Fruit fly (Drosophila melanogaster) whole organism, embryonic: ENCODE results near the gene CG13081.

Source experiments
- Atf6 ChIP-seq: fragments of 200-800 bp; sonication (Bioruptor generic); IDR thresholded peaks from 2 replicates; pipeline ENCODE4 v1.3.6; 2022; ENCODE audit warnings: missing biosample characterization, missing genetic modification characterization
- Awh ChIP-seq: fragments of 200-800 bp; sonication (Bioruptor generic); IDR thresholded peaks from 2 replicates; pipeline ENCODE4, ENCODE4 v1.3.6; 2022; ENCODE audit warnings: missing biosample characterization, missing genetic modification characterization
- Bgb ChIP-seq: fragments of 200-800 bp; sonication (Bioruptor generic); IDR thresholded peaks from 2 replicates; pipeline ENCODE4 v1.3.6; 2022; ENCODE audit warnings: missing biosample characterization, missing genetic modification characterization; ENCODE audit not compliant: partially characterized antibody
- Bteb2 ChIP-seq: fragments of 200-800 bp; sonication (Bioruptor generic); optimal IDR thresholded peaks from 2 replicates; lab custom pipeline; 2016; ENCODE audit warnings: missing biosample characterization, missing genetic modification characterization
- CG10462 ChIP-seq: fragments of 200-800 bp; sonication (Bioruptor generic); optimal IDR thresholded peaks from 2 replicates; lab custom pipeline; 2016; ENCODE audit warnings: missing biosample characterization, missing genetic modification characterization
- CG11504 ChIP-seq: fragments of 200-800 bp; sonication (Bioruptor generic); optimal IDR thresholded peaks from 3 replicates; lab custom pipeline; 2019; ENCODE audit warnings: missing biosample characterization, mild to moderate bottlenecking, missing genetic modification characterization, moderate library complexity
- CG12299 ChIP-seq: fragments of 200-800 bp; sonication (Bioruptor generic); optimal IDR thresholded peaks from 2 replicates; lab custom pipeline; 2018; ENCODE audit warnings: missing biosample characterization, mild to moderate bottlenecking, missing genetic modification characterization
- CG12659 ChIP-seq: fragments of 200-800 bp; sonication (Bioruptor generic); optimal IDR thresholded peaks from 3 replicates; lab custom pipeline; 2017; ENCODE audit warnings: mild to moderate bottlenecking, missing biosample characterization, missing genetic modification reagents, missing genetic modification characterization
- CG14014 ChIP-seq: fragments of 200-800 bp; sonication (Bioruptor generic); IDR thresholded peaks from 2 replicates; pipeline ENCODE4 v1.3.6; 2022; ENCODE audit warnings: missing biosample characterization, missing genetic modification characterization
- CG14965 ChIP-seq: fragments of 200-800 bp; sonication (Bioruptor generic); optimal IDR thresholded peaks from 2 replicates; lab custom pipeline; 2016; ENCODE audit warnings: missing biosample characterization, missing genetic modification characterization, borderline replicate concordance
- CG15011 ChIP-seq: fragments of 200-800 bp; sonication (Bioruptor generic); optimal IDR thresholded peaks from 3 replicates; lab custom pipeline; 2018; ENCODE audit warnings: missing biosample characterization, mild to moderate bottlenecking, missing genetic modification characterization
- CG1529 ChIP-seq: fragments of 200-800 bp; sonication (Bioruptor generic); optimal IDR thresholded peaks from 3 replicates; lab custom pipeline; 2018; ENCODE audit warnings: missing biosample characterization, missing genetic modification characterization
- CG17186 ChIP-seq: fragments of 200-800 bp; sonication (Bioruptor generic); optimal IDR thresholded peaks from 3 replicates; lab custom pipeline; 2017; ENCODE audit warnings: missing biosample characterization, missing genetic modification reagents, missing genetic modification characterization
- CG18011 ChIP-seq: fragments of 200-800 bp; sonication (Bioruptor generic); optimal IDR thresholded peaks from 2 replicates; lab custom pipeline; 2017; ENCODE audit warnings: missing biosample characterization, missing genetic modification characterization, mild to moderate bottlenecking, moderate library complexity, missing genotype
- CG3838 ChIP-seq: fragments of 200-800 bp; sonication (Bioruptor generic); optimal IDR thresholded peaks from 3 replicates; lab custom pipeline; 2016; ENCODE audit warnings: missing biosample characterization, missing genetic modification characterization
- CG43689 ChIP-seq: fragments of 200-800 bp; sonication (Bioruptor generic); IDR thresholded peaks from 2 replicates; pipeline ENCODE4 v1.3.6; 2022; ENCODE audit warnings: missing biosample characterization, missing genetic modification characterization
- CG4730 ChIP-seq: fragments of 200-800 bp; sonication (Bioruptor generic); IDR thresholded peaks from 2 replicates; pipeline ENCODE4 v1.3.6; 2022; ENCODE audit warnings: missing biosample characterization, missing genetic modification characterization
- CG5180 ChIP-seq: fragments of 200-800 bp; sonication (Bioruptor generic); optimal IDR thresholded peaks from 3 replicates; lab custom pipeline; 2017; ENCODE audit warnings: missing biosample characterization, missing genetic modification characterization, mild to moderate bottlenecking, moderate library complexity, missing genetic modification reagents
- CG6175 ChIP-seq: fragments of 200-800 bp; sonication (Bioruptor generic); IDR thresholded peaks from 3 replicates; pipeline ENCODE4 v1.3.6; 2022; ENCODE audit warnings: missing biosample characterization, missing genetic modification characterization
- Camta ChIP-seq: fragments of 200-800 bp; sonication (Bioruptor generic); optimal IDR thresholded peaks from 2 replicates; lab custom pipeline; 2016; ENCODE audit warnings: missing biosample characterization, missing genetic modification characterization
- Dp ChIP-seq: fragments of 200-800 bp; sonication (Bioruptor generic); optimal IDR thresholded peaks from 2 replicates; lab custom pipeline; 2018; ENCODE audit warnings: missing biosample characterization, mild to moderate bottlenecking, missing genetic modification characterization, moderate library complexity
- Fer1 ChIP-seq: fragments of 200-800 bp; sonication (Bioruptor generic); optimal IDR thresholded peaks from 2 replicates; lab custom pipeline; 2017; ENCODE audit warnings: missing biosample characterization, mild to moderate bottlenecking, missing genetic modification characterization
- Gug ChIP-seq: fragments of 200-800 bp; sonication (Bioruptor generic); IDR thresholded peaks from 4 replicates; pipeline ENCODE4 v1.3.6; 2022; ENCODE audit warnings: missing biosample characterization, missing genetic modification characterization
- Hmx ChIP-seq: fragments of 200-800 bp; sonication (Bioruptor generic); optimal IDR thresholded peaks from 2 replicates; lab custom pipeline; 2016; ENCODE audit warnings: missing biosample characterization, missing genetic modification characterization
- Hr3 ChIP-seq: fragments of 200-800 bp; sonication (Bioruptor generic); optimal IDR thresholded peaks from 3 replicates; lab custom pipeline; 2016; ENCODE audit warnings: missing biosample characterization, missing genetic modification characterization
- Hsf ChIP-seq: fragments of 200-800 bp; sonication (Bioruptor generic); optimal IDR thresholded peaks from 3 replicates; lab custom pipeline; 2016; ENCODE audit warnings: missing biosample characterization, missing genetic modification characterization
- Lim3 ChIP-seq: fragments of 200-800 bp; sonication (Bioruptor generic); IDR thresholded peaks from 2 replicates; pipeline ENCODE4 v1.3.6; 2022; ENCODE audit warnings: missing biosample characterization, missing genetic modification characterization
- Side ChIP-seq: fragments of 200-800 bp; sonication (Bioruptor generic); optimal IDR thresholded peaks from 2 replicates; lab custom pipeline; 2016; ENCODE audit warnings: missing biosample characterization, missing genetic modification characterization
- Spps ChIP-seq: fragments of 200-800 bp; sonication (Bioruptor generic); optimal IDR thresholded peaks from 2 replicates; lab custom pipeline; 2018; ENCODE audit warnings: missing biosample characterization, mild to moderate bottlenecking, missing genetic modification characterization
- Sry-δ ChIP-seq: fragments of 200-800 bp; sonication (Bioruptor generic); optimal IDR thresholded peaks from 2 replicates; lab custom pipeline; 2016; ENCODE audit warnings: missing biosample characterization, missing genetic modification characterization
- aop ChIP-seq: fragments of 200-800 bp; sonication (Bioruptor generic); IDR thresholded peaks from 2 replicates; pipeline ENCODE4 v1.3.6; 2022; ENCODE audit warnings: missing biosample characterization, missing genetic modification characterization
- ara ChIP-seq: fragments of 200-800 bp; sonication (Bioruptor generic); IDR thresholded peaks from 2 replicates; pipeline ENCODE4 v1.3.6; 2022; ENCODE audit warnings: missing biosample characterization, missing genetic modification characterization
- cg ChIP-seq: fragments of 200-800 bp; sonication (Bioruptor generic); optimal IDR thresholded peaks from 3 replicates; lab custom pipeline; 2019; ENCODE audit warnings: missing biosample characterization, mild to moderate bottlenecking, missing genetic modification characterization, moderate library complexity
- chinmo ChIP-seq: fragments of 200-800 bp; sonication (Bioruptor generic); IDR thresholded peaks from 4 replicates; pipeline ENCODE4 v1.3.6; 2022; ENCODE audit warnings: missing biosample characterization, missing genetic modification characterization; ENCODE audit not compliant: partially characterized antibody
- dmrt11E ChIP-seq: fragments of 200-800 bp; sonication (Bioruptor generic); optimal IDR thresholded peaks from 3 replicates; lab custom pipeline; 2018; ENCODE audit warnings: missing biosample characterization, mild to moderate bottlenecking, missing genetic modification characterization, moderate library complexity
- gce ChIP-seq: fragments of 200-800 bp; sonication (Bioruptor generic); IDR thresholded peaks from 3 replicates; pipeline ENCODE4 v1.3.6; 2022; ENCODE audit warnings: missing biosample characterization, missing genetic modification characterization
- grau ChIP-seq: fragments of 200-800 bp; optimal IDR thresholded peaks from 3 replicates; lab custom pipeline; 2019; ENCODE audit warnings: missing biosample characterization, mild to moderate bottlenecking, missing genetic modification characterization, moderate library complexity
- gsb-n ChIP-seq: fragments of 200-800 bp; sonication (Bioruptor generic); optimal IDR thresholded peaks from 3 replicates; lab custom pipeline; 2018; ENCODE audit warnings: missing biosample characterization, mild to moderate bottlenecking, missing genetic modification characterization
- hb ChIP-seq: fragments of 200-800 bp; sonication (Bioruptor generic); IDR thresholded peaks from 3 replicates; pipeline ENCODE4 v1.3.6; 2022; ENCODE audit warnings: missing biosample characterization, missing genetic modification characterization; ENCODE audit not compliant: partially characterized antibody
- her ChIP-seq: fragments of 200-800 bp; sonication (Bioruptor generic); optimal IDR thresholded peaks from 2 replicates; lab custom pipeline; 2016; ENCODE audit warnings: missing biosample characterization, missing genetic modification characterization
- ken ChIP-seq: fragments of 200-800 bp; sonication (Bioruptor generic); IDR thresholded peaks from 3 replicates; pipeline ENCODE4 v1.3.6; 2022; ENCODE audit warnings: missing biosample characterization, missing genetic modification characterization
- lilli ChIP-seq: fragments of 200-800 bp; sonication (Bioruptor generic); optimal IDR thresholded peaks from 3 replicates; lab custom pipeline; 2016; ENCODE audit warnings: missing biosample characterization, missing genetic modification characterization
- nmo ChIP-seq: fragments of 200-800 bp; sonication (Bioruptor generic); optimal IDR thresholded peaks from 2 replicates; lab custom pipeline; 2018; ENCODE audit warnings: missing biosample characterization, mild to moderate bottlenecking, missing genetic modification characterization, moderate library complexity
- pita ChIP-seq: fragments of 200-800 bp; sonication (Bioruptor generic); optimal IDR thresholded peaks from 2 replicates; lab custom pipeline; 2017; ENCODE audit warnings: missing biosample characterization, mild to moderate bottlenecking, missing genetic modification characterization
- tin ChIP-seq: fragments of 200-800 bp; sonication (Bioruptor generic); optimal IDR thresholded peaks from 3 replicates; lab custom pipeline; 2016; ENCODE audit warnings: missing biosample characterization, missing genetic modification characterization
- vfl ChIP-seq: fragments of 200-800 bp; sonication (Bioruptor generic); optimal IDR thresholded peaks from 2 replicates; lab custom pipeline; 2016; ENCODE audit warnings: missing biosample characterization, missing genetic modification characterization
- wor ChIP-seq: fragments of 200-800 bp; sonication (Bioruptor generic); IDR thresholded peaks from 2 replicates; pipeline ENCODE4 v1.3.6; 2022; ENCODE audit warnings: missing biosample characterization, missing genetic modification characterization
- yki ChIP-seq: fragments of >200 bp; optimal IDR thresholded peaks from 3 replicates; lab custom pipeline; 2018
- z ChIP-seq: fragments of 200-800 bp; sonication (Bioruptor generic); IDR thresholded peaks from 3 replicates; pipeline ENCODE4 v1.3.6; 2022; ENCODE audit warnings: missing biosample characterization, missing genetic modification characterization
- zen ChIP-seq: fragments of 200-800 bp; sonication (Bioruptor generic); optimal IDR thresholded peaks from 3 replicates; lab custom pipeline; 2018; ENCODE audit warnings: missing biosample characterization, mild to moderate bottlenecking, missing genetic modification characterization, moderate library complexity
- zfh2 ChIP-seq: fragments of 200-800 bp; sonication (Bioruptor generic); optimal IDR thresholded peaks from 2 replicates; lab custom pipeline; 2016; ENCODE audit warnings: missing biosample characterization, missing genetic modification characterization

CG13081 gene

DNA sequence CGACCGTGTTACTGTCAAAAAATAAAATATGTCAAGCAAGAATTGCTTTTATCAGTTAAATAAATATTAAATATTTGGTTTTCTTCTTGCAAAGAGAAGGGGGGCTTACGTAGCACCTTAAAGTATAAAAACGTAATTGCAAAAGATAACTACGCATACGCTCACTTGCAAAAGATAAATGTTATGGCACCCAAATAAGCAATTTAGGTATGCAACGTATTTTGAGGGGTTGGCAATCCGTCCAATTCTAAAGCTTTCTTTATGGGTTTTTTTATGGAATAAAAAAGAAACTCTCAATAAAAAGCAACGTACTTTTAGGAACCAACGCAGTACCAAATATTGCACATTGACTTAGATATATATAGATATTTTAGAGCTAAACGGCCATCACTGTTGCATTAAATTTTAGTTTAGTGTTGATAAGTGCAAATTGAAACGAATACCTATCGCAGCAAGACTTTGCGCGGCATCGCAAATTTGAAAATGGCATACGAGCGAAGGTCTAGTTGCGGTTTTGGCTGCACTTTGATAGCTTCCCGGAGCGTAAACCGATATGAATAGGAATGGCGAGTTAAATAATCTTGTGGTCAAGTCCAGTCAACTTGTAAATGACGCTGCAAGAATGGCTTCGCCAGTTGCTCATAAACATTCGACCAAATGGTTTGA is 25.0 kb downstream of the CG13081 start, which contains the start of gene CG13077 (continued):
- TF ChIP-seq gsb-n (tag; lab: Kevin White, UChicago) (no peak), Gug (GFP tag; lab: Robert Waterston, UW) (no peak), CG18011 (GFP tag; lab: Kevin White, UChicago) (peak; percentile 95), wor (GFP tag; lab: Robert Waterston, UW) (no peak), Sry-δ (no peak), Hmx (GFP tag; lab: Kevin White, UChicago) (no peak), z (GFP tag; lab: Robert Waterston, UW) (no peak), tin (no peak), CG15011 (GFP tag; lab: Kevin White, UChicago) (no peak), dmrt11E (tag; lab: Kevin White, UChicago) (no peak), Hr3 (GFP tag; lab: Kevin White, UChicago) (no peak), Dp (GFP tag; lab: Kevin White, UChicago) (peak; percentile 71), hb (GFP tag; lab: Robert Waterston, UW) (0 out of 3 replicates have a peak, but pooled peaks have one; percentile 27), Lim3 (GFP tag; lab: Robert Waterston, UW) (no peak), CG6175 (GFP tag; lab: Robert Waterston, UW) (no peak), CG1529 (no peak), CG14965 (GFP tag; lab: Kevin White, UChicago) (no peak), CG10462 (GFP tag; lab: Kevin White, UChicago) (no peak), CG43689 (no peak), Camta (GFP tag; lab: Kevin White, UChicago) (no peak), grau (no peak), gce (no peak), aop (GFP tag; lab: Robert Waterston, UW) (no peak), CG12299 (tag; lab: Kevin White, UChicago) (no peak), lilli (GFP tag; lab: Kevin White, UChicago) (no peak), zfh2 (GFP tag; lab: Kevin White, UChicago) (no peak), ken (GFP tag; lab: Robert Waterston, UW) (no peak), CG11504 (tag; lab: Kevin White, UChicago) (no peak), CG14014 (GFP tag; lab: Robert Waterston, UW) (no peak), CG17186 (GFP tag; lab: Kevin White, UChicago) (no peak), CG5180 (GFP tag; lab: Kevin White, UChicago) (no peak), pita (GFP tag; lab: Kevin White, UChicago) (no peak), Fer1 (no peak), zen (tag; lab: Kevin White, UChicago) (no peak), Atf6 (GFP tag; lab: Robert Waterston, UW) (no peak), CG12659 (no peak), Spps (tag; lab: Kevin White, UChicago) (no peak), CG3838 (no peak), Hsf (GFP tag; lab: Kevin White, UChicago) (no peak), yki (lab: Kevin White, UChicago) (no peak), Side (GFP tag; lab: Kevin White, UChicago) (no peak), ara (GFP tag; lab: Robert Waterston, UW) (no peak), CG4730 (GFP tag; lab: Robert Waterston, UW) (no peak), Bgb (GFP tag; lab: Robert Waterston, UW) (peak; percentile 59), vfl (GFP tag; lab: Kevin White, UChicago) (no peak), Awh (GFP tag; lab: Robert Waterston, UW) (no peak), chinmo (GFP tag; lab: Robert Waterston, UW) (0 out of 4 replicates have a peak, but pooled peaks have one; percentile 63), cg (no peak), her (no peak), Bteb2 (GFP tag; lab: Kevin White, UChicago) (no peak), nmo (GFP tag; lab: Kevin White, UChicago) (peak; percentile 7)
